Fruit fly (Drosophila melanogaster) whole organism, embryonic: Measurements from ENCODE around the gene CG8369.

Source experiments
- Antp ChIP-seq: fragments of 200-800 bp; sonication (Bioruptor generic); optimal IDR thresholded peaks from 3 replicates; lab custom pipeline; 2016; ENCODE audit warnings: missing biosample characterization, missing genetic modification characterization
- Asciz ChIP-seq: fragments of 200-800 bp; sonication (Bioruptor generic); optimal IDR thresholded peaks from 2 replicates; lab custom pipeline; 2017; ENCODE audit warnings: missing biosample characterization, mild to moderate bottlenecking, missing genetic modification characterization, missing genetic modification reagents
- CG11247 ChIP-seq: fragments of 200-800 bp; sonication (Bioruptor generic); IDR thresholded peaks from 2 replicates; pipeline ENCODE4 v1.3.6; 2022; ENCODE audit warnings: missing biosample characterization, missing genetic modification characterization
- CG1233 ChIP-seq: fragments of 200-800 bp; sonication (Bioruptor generic); optimal IDR thresholded peaks from 4 replicates; lab custom pipeline; 2018; ENCODE audit warnings: missing biosample characterization, mild to moderate bottlenecking, missing genetic modification characterization
- CG12659 ChIP-seq: fragments of 200-800 bp; sonication (Bioruptor generic); optimal IDR thresholded peaks from 3 replicates; lab custom pipeline; 2017; ENCODE audit warnings: mild to moderate bottlenecking, missing biosample characterization, missing genetic modification reagents, missing genetic modification characterization
- CG12942 ChIP-seq: fragments of 200-800 bp; sonication (Bioruptor generic); optimal IDR thresholded peaks from 3 replicates; lab custom pipeline; 2016; ENCODE audit warnings: missing biosample characterization, missing genetic modification characterization
- CG14965 ChIP-seq: fragments of 200-800 bp; sonication (Bioruptor generic); optimal IDR thresholded peaks from 2 replicates; lab custom pipeline; 2016; ENCODE audit warnings: missing biosample characterization, missing genetic modification characterization, borderline replicate concordance
- CG15479 ChIP-seq: fragments of 200-800 bp; sonication (Bioruptor generic); optimal IDR thresholded peaks from 3 replicates; lab custom pipeline; 2019; ENCODE audit warnings: missing biosample characterization, mild to moderate bottlenecking, missing genetic modification characterization, moderate library complexity
- CG15601 ChIP-seq: fragments of 200-800 bp; sonication (Bioruptor generic); optimal IDR thresholded peaks from 3 replicates; lab custom pipeline; 2019; ENCODE audit warnings: missing biosample characterization, mild to moderate bottlenecking, missing genetic modification characterization, moderate library complexity
- CG1647 ChIP-seq: fragments of 200-800 bp; sonication (Bioruptor generic); optimal IDR thresholded peaks from 3 replicates; lab custom pipeline; 2016; ENCODE audit warnings: missing biosample characterization, missing genetic modification characterization
- CG17359 ChIP-seq: fragments of 200-800 bp; sonication (Bioruptor generic); optimal IDR thresholded peaks from 3 replicates; lab custom pipeline; 2018; ENCODE audit warnings: missing biosample characterization, mild to moderate bottlenecking, missing genetic modification characterization, moderate library complexity
- CG18619 ChIP-seq: fragments of 200-800 bp; sonication (Bioruptor generic); optimal IDR thresholded peaks from 3 replicates; lab custom pipeline; 2017; ENCODE audit warnings: missing biosample characterization, mild to moderate bottlenecking, missing genetic modification characterization
- CG2199 ChIP-seq: fragments of 200-800 bp; sonication (Bioruptor generic); IDR thresholded peaks from 3 replicates; pipeline ENCODE4 v1.3.6; 2022; ENCODE audit warnings: missing biosample characterization, missing genetic modification characterization
- CG2889 ChIP-seq: fragments of 200-800 bp; sonication (Bioruptor generic); IDR thresholded peaks from 3 replicates; pipeline ENCODE4 v1.3.6; 2022; ENCODE audit warnings: missing biosample characterization, missing genetic modification characterization
- CG6813 ChIP-seq: fragments of 200-800 bp; sonication (Bioruptor generic); optimal IDR thresholded peaks from 2 replicates; lab custom pipeline; 2017; ENCODE audit warnings: missing biosample characterization, missing genetic modification characterization, mild to moderate bottlenecking, moderate library complexity, missing genetic modification reagents
- CG8924 ChIP-seq: fragments of 200-800 bp; optimal IDR thresholded peaks from 3 replicates; lab custom pipeline; 2019; ENCODE audit warnings: missing biosample characterization, mild to moderate bottlenecking, missing genetic modification characterization, moderate library complexity
- CG9727 ChIP-seq: fragments of 200-800 bp; sonication (Bioruptor generic); optimal IDR thresholded peaks from 3 replicates; lab custom pipeline; 2017; ENCODE audit warnings: missing biosample characterization, mild to moderate bottlenecking, missing genetic modification characterization
- Dek ChIP-seq: fragments of 200-800 bp; sonication (Bioruptor generic); optimal IDR thresholded peaks from 3 replicates; lab custom pipeline; 2019; ENCODE audit warnings: missing biosample characterization, mild to moderate bottlenecking, missing genetic modification characterization, moderate library complexity
- Drgx ChIP-seq: fragments of 200-800 bp; sonication (Bioruptor generic); IDR thresholded peaks from 2 replicates; pipeline ENCODE4 v1.3.6; 2022; ENCODE audit warnings: missing biosample characterization, missing genetic modification characterization
- HmgZ ChIP-seq: fragments of 200-800 bp; sonication (Bioruptor generic); optimal IDR thresholded peaks from 2 replicates; lab custom pipeline; 2018; ENCODE audit warnings: missing biosample characterization, mild to moderate bottlenecking, missing genetic modification characterization
- Kr ChIP-seq: fragments of 200-800 bp; sonication (Bioruptor generic); optimal IDR thresholded peaks from 2 replicates; lab custom pipeline; 2017; ENCODE audit warnings: missing biosample characterization, mild to moderate bottlenecking, missing genetic modification characterization
- Lpt ChIP-seq: fragments of >200 bp; optimal IDR thresholded peaks from 2 replicates; lab custom pipeline; 2018; ENCODE audit warnings: missing biosample characterization, missing genetic modification characterization
- Med ChIP-seq: fragments of 200-800 bp; sonication (Bioruptor generic); peaks from one replicate; lab custom pipeline; 2016; ENCODE audit warnings: missing biosample characterization, missing genetic modification characterization, mild to moderate bottlenecking, inconsistent platforms, moderate library complexity
- NfI ChIP-seq: fragments of 200-800 bp; sonication (Bioruptor generic); optimal IDR thresholded peaks from 3 replicates; lab custom pipeline; 2018; ENCODE audit warnings: missing biosample characterization, mild to moderate bottlenecking, missing genetic modification characterization, moderate library complexity
- Rx ChIP-seq: fragments of 200-800 bp; sonication (Bioruptor generic); IDR thresholded peaks from 2 replicates; pipeline ENCODE4 v1.3.6; 2022; ENCODE audit warnings: missing biosample characterization, missing genetic modification characterization
- Side ChIP-seq: fragments of 200-800 bp; sonication (Bioruptor generic); optimal IDR thresholded peaks from 2 replicates; lab custom pipeline; 2016; ENCODE audit warnings: missing biosample characterization, missing genetic modification characterization
- Sry-β ChIP-seq: fragments of 200-800 bp; sonication (Bioruptor generic); optimal IDR thresholded peaks from 2 replicates; lab custom pipeline; 2018; ENCODE audit warnings: missing biosample characterization, mild to moderate bottlenecking, missing genetic modification characterization, moderate library complexity
- ac ChIP-seq: fragments of 200-800 bp; sonication (Bioruptor generic); optimal IDR thresholded peaks from 3 replicates; lab custom pipeline; 2017; ENCODE audit warnings: missing biosample characterization, mild to moderate bottlenecking, missing genetic modification characterization
- al ChIP-seq: fragments of 200-800 bp; sonication (Bioruptor generic); IDR thresholded peaks from 2 replicates; pipeline ENCODE4 v1.3.6; 2022; ENCODE audit warnings: missing biosample characterization, missing genetic modification characterization
- az2 ChIP-seq: fragments of 200-800 bp; sonication (Bioruptor generic); optimal IDR thresholded peaks from 3 replicates; lab custom pipeline; 2016; ENCODE audit warnings: missing biosample characterization, missing genetic modification characterization
- bowl ChIP-seq: fragments of 200-800 bp; sonication (Bioruptor generic); IDR thresholded peaks from 2 replicates; pipeline ENCODE4 v1.3.6; 2022; ENCODE audit warnings: missing biosample characterization, missing genetic modification characterization
- cad ChIP-seq: fragments of >200 bp; optimal IDR thresholded peaks from 2 replicates; lab custom pipeline; 2017; ENCODE audit warnings: missing biosample characterization, missing genetic modification characterization
- dati ChIP-seq: fragments of 200-800 bp; sonication (Bioruptor generic); IDR thresholded peaks from 2 replicates; pipeline ENCODE4 v1.3.6; 2022; ENCODE audit warnings: missing biosample characterization, missing genetic modification characterization
- dm ChIP-seq: fragments of 200-800 bp; sonication (Bioruptor generic); optimal IDR thresholded peaks from 3 replicates; lab custom pipeline; 2016; ENCODE audit warnings: missing biosample characterization, missing genetic modification characterization
- fd102C ChIP-seq: fragments of 200-800 bp; sonication (Bioruptor generic); optimal IDR thresholded peaks from 2 replicates; lab custom pipeline; 2018; ENCODE audit warnings: missing biosample characterization, mild to moderate bottlenecking, missing genetic modification characterization, moderate library complexity
- gcm2 ChIP-seq: fragments of 200-800 bp; sonication (Bioruptor generic); optimal IDR thresholded peaks from 2 replicates; lab custom pipeline; 2016; ENCODE audit warnings: missing biosample characterization, missing genetic modification characterization
- gem ChIP-seq: fragments of 200-800 bp; sonication (Bioruptor generic); optimal IDR thresholded peaks from 2 replicates; lab custom pipeline; 2019; ENCODE audit warnings: missing biosample characterization, mild to moderate bottlenecking, missing genetic modification characterization, moderate library complexity
- grau ChIP-seq: fragments of 200-800 bp; optimal IDR thresholded peaks from 3 replicates; lab custom pipeline; 2019; ENCODE audit warnings: missing biosample characterization, mild to moderate bottlenecking, missing genetic modification characterization, moderate library complexity
- insv ChIP-seq, 2 experiments: fragments of 200-800 bp; sonication (Bioruptor generic); optimal IDR thresholded peaks; 3 replicates each; lab custom pipeline; 2016 to 2018; ENCODE audit warnings: missing biosample characterization in 2 of 2, missing genetic modification characterization in 2 of 2
- nau ChIP-seq: fragments of 200-800 bp; sonication (Bioruptor generic); optimal IDR thresholded peaks from 3 replicates; lab custom pipeline; 2017; ENCODE audit warnings: missing biosample characterization, mild to moderate bottlenecking, missing genetic modification characterization, missing genetic modification reagents
- oc ChIP-seq: fragments of 200-800 bp; sonication (Bioruptor generic); optimal IDR thresholded peaks from 2 replicates; lab custom pipeline; 2018; ENCODE audit warnings: missing biosample characterization, mild to moderate bottlenecking, missing genetic modification characterization, moderate library complexity
- pros ChIP-seq: fragments of 200-800 bp; sonication (Bioruptor generic); optimal IDR thresholded peaks from 3 replicates; lab custom pipeline; 2019; ENCODE audit warnings: missing biosample characterization, mild to moderate bottlenecking, missing genetic modification characterization, moderate library complexity
- run ChIP-seq: fragments of 200-800 bp; sonication (Bioruptor generic); optimal IDR thresholded peaks from 3 replicates; lab custom pipeline; 2018; ENCODE audit warnings: missing biosample characterization, mild to moderate bottlenecking, missing genetic modification characterization
- sd ChIP-seq: fragments of 200-800 bp; sonication (Bioruptor generic); optimal IDR thresholded peaks from 3 replicates; lab custom pipeline; 2018; ENCODE audit warnings: missing biosample characterization, mild to moderate bottlenecking, missing genetic modification characterization, moderate library complexity
- shn ChIP-seq: fragments of 200-800 bp; sonication (Bioruptor generic); optimal IDR thresholded peaks from 3 replicates; lab custom pipeline; 2016; ENCODE audit warnings: missing biosample characterization, missing genetic modification characterization
- zen ChIP-seq: fragments of 200-800 bp; sonication (Bioruptor generic); optimal IDR thresholded peaks from 3 replicates; lab custom pipeline; 2018; ENCODE audit warnings: missing biosample characterization, mild to moderate bottlenecking, missing genetic modification characterization, moderate library complexity

Gene CG8369

DNA sequence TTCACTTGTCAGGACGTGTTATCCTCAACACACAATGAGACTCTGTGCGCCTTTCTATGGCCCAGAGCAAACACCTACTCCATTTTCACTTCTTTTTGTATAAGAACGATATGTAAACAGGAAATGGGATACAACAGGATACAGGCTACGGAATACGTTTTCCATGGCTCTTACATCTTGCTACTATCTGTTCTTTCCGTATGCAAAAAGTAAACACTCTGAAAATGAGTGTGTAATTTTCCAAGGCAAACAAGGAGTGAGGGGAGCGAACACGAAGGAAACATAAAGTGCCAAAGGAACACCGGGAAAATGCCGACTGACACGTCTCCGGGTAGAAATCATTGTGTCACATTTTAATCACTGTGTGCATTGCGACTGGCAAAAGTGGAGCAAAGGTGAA, 28.8 kb downstream of the CG8369 start (continued):
- TF ChIP-seq fd102C (GFP tag; lab: Kevin White, UChicago), result peak; percentile 91
- TF ChIP-seq Kr, result peak; percentile 0
- TF ChIP-seq CG9727 (GFP tag; lab: Kevin White, UChicago), result peak; percentile 45
- TF ChIP-seq oc (tag; lab: Kevin White, UChicago), result no peak
- TF ChIP-seq CG8924 (tag; lab: Kevin White, UChicago), result peak; percentile 20
- TF ChIP-seq CG1647 (GFP tag; lab: Kevin White, UChicago), result no peak
- peak; percentile 35 for TF ChIP-seq zen (tag; lab: Kevin White, UChicago)
- no peak for TF ChIP-seq nau (GFP tag; lab: Kevin White, UChicago)
- no peak for TF ChIP-seq CG1233 (GFP tag; lab: Kevin White, UChicago)
- peak; percentile 41 for TF ChIP-seq ac (GFP tag; lab: Kevin White, UChicago)
- TF ChIP-seq Rx (GFP tag; lab: Robert Waterston, UW), result no peak
- TF ChIP-seq CG15479 (GFP tag; lab: Kevin White, UChicago), result peak; percentile 83
- peak; percentile 0 for TF ChIP-seq CG6813 (GFP tag; lab: Kevin White, UChicago)
- TF ChIP-seq run, result no peak
- no peak for TF ChIP-seq CG12659 (GFP tag; lab: Kevin White, UChicago)
- TF ChIP-seq bowl (GFP tag; lab: Robert Waterston, UW), result no peak
- TF ChIP-seq cad (GFP tag; lab: Kevin White, UChicago), result no peak
- peak; percentile 39 for TF ChIP-seq Med
- no peak for TF ChIP-seq az2 (GFP tag; lab: Kevin White, UChicago)
- no peak for TF ChIP-seq Lpt (GFP tag; lab: Kevin White, UChicago)
- no peak for TF ChIP-seq CG14965 (GFP tag; lab: Kevin White, UChicago)
- TF ChIP-seq pros (GFP tag; lab: Kevin White, UChicago), result no peak
- TF ChIP-seq Dek, result no peak
- no peak for TF ChIP-seq NfI (GFP tag; lab: Kevin White, UChicago)
- TF ChIP-seq CG17359 (tag; lab: Kevin White, UChicago), result no peak
- no peak for TF ChIP-seq gcm2 (GFP tag; lab: Kevin White, UChicago)
- TF ChIP-seq CG15601 (tag; lab: Kevin White, UChicago), result no peak
- TF ChIP-seq Asciz, result no peak
- no peak for TF ChIP-seq CG2889 (GFP tag; lab: Robert Waterston, UW)
- no peak for TF ChIP-seq Sry-β (GFP tag; lab: Kevin White, UChicago)
- TF ChIP-seq CG2199, result 0 out of 3 replicates have a peak, but pooled peaks have one; percentile 78
- TF ChIP-seq dati, result no peak
- TF ChIP-seq CG11247 (GFP tag; lab: Robert Waterston, UW), result no peak

DNA sequence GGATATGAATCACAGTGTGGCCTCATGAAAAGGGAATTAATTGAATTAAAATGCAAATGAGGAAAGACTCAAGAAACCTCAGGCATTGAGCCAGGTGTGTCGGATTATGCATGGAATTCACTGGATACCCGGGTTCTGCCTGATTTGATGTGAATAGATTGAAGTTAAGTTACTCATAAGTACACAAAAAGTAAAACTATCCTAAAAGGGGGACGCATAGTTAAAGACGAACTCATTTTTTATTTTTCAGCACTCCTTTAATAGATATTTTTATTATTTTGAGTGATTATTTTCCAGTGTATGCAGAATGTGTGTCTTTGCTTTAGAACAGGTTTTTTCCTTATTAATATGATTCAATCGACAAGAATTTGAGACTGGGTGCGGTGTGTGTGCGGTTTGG, 31.4 kb downstream of the CG8369 start:
- TF ChIP-seq dm (no peak), HmgZ (no peak), CG18619 (GFP tag; lab: Kevin White, UChicago) (no peak), insv (GFP tag; optimal IDR thresholded peaks at IDR 0.05; lab: Kevin White, UChicago) (no peak), al (no peak), gem (tag; lab: Kevin White, UChicago) (peak; percentile 19), Side (GFP tag; lab: Kevin White, UChicago) (no peak), run (no peak), sd (tag; lab: Kevin White, UChicago) (peak; percentile 74), Antp (no peak), CG12942 (GFP tag; lab: Kevin White, UChicago) (no peak), shn (GFP tag; lab: Kevin White, UChicago) (no peak), az2 (GFP tag; lab: Kevin White, UChicago) (no peak), grau (tag; lab: Kevin White, UChicago) (peak; percentile 16), Drgx (GFP tag; lab: Robert Waterston, UW) (peak; percentile 59)
